ENCODE assay signal across 1 worm cellular context in the genomic region with DNA sequence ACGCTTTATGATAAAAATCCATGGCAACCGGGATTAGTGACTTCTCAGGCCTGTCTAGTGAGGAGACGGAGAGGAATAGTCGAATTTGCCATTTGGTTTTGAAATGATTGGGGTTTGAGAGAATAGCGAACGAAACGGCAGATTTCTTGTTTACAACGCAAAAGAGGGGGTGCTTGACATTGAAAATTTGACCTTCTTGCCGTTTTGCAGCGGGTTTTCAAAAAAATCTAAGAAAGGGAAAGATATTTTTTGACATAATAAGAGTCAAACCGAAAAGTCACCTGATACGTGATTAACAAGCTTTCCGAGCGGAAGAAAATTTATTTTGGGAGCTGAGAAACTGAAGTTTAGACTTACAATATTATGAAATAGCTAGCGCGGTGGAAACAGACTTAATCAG.
TF ChIP-seq lines count a peak whose summit lies in the region.

No protein-coding gene starts in this region.

TF ChIP-seq in whole organism, L1 larva, 84 proteins besides CTCF, POLR2A, EP300 and RAD21 (continued from another document):
- TF ChIP-seq fkh-8 (tag; optimal IDR thresholded peaks at IDR 0.05; lab: Kevin White, UChicago) (peak; percentile 28), fkh-4 (tag; optimal IDR thresholded peaks at IDR 0.05; lab: Kevin White, UChicago; ENCODE audit: borderline replicate concordance) (no peak), lir-3 (tag; optimal IDR thresholded peaks at IDR 0.05; lab: Kevin White, UChicago; ENCODE audit: poor library complexity) (no peak), pag-3 (tag; optimal IDR thresholded peaks at IDR 0.05; lab: Kevin White, UChicago; ENCODE audit: borderline replicate concordance, insufficient read depth) (no peak), hlh-17 (GFP tag; optimal IDR thresholded peaks at IDR 0.05; lab: Kevin White, UChicago; ENCODE audit: borderline replicate concordance) (no peak), blmp-1 (tag; optimal IDR thresholded peaks at IDR 0.05; lab: Kevin White, UChicago) (peak; percentile 20), aly-2 (tag; optimal IDR thresholded peaks at IDR 0.05; lab: Kevin White, UChicago) (no peak), sup-37 (GFP tag; optimal IDR thresholded peaks at IDR 0.05; lab: Kevin White, UChicago) (no peak), nhr-237 (tag; optimal IDR thresholded peaks at IDR 0.05; lab: Kevin White, UChicago) (no peak), lin-15B (tag; optimal IDR thresholded peaks at IDR 0.05; lab: Kevin White, UChicago) (no peak), irx-1 (tag; optimal IDR thresholded peaks at IDR 0.05; lab: Kevin White, UChicago) (no peak), snu-23 (GFP tag; optimal IDR thresholded peaks at IDR 0.05; lab: Kevin White, UChicago) (peak; percentile 4), dpl-1 (GFP tag; optimal IDR thresholded peaks at IDR 0.05; lab: Kevin White, UChicago) (peak in 1 of 3 experiments; percentile 1), efl-1 (optimal IDR thresholded peaks at IDR 0.05; lab: Kevin White, UChicago) (no peak), efl-1 (GFP tag; optimal IDR thresholded peaks at IDR 0.05 in 1 of 2; lab: Kevin White, UChicago) (peak in 1 of 2 experiments; percentile 2), ceh-63 (GFP tag; optimal IDR thresholded peaks at IDR 0.05; lab: Kevin White, UChicago) (no peak), nhr-11 (tag; optimal IDR thresholded peaks at IDR 0.05; lab: Kevin White, UChicago) (no peak), ceh-90 (tag; optimal IDR thresholded peaks at IDR 0.05; lab: Kevin White, UChicago) (no peak), F16B12.6 (tag; optimal IDR thresholded peaks at IDR 0.05; lab: Kevin White, UChicago) (no peak), nhr-90 (tag; optimal IDR thresholded peaks at IDR 0.05; lab: Kevin White, UChicago; ENCODE audit: poor library complexity) (no peak), ztf-4 (tag; optimal IDR thresholded peaks at IDR 0.05; lab: Kevin White, UChicago) (no peak), lin-39 (tag; optimal IDR thresholded peaks at IDR 0.05; lab: Kevin White, UChicago) (no peak), nhr-71 (tag; optimal IDR thresholded peaks at IDR 0.05; lab: Kevin White, UChicago) (peak; percentile 17), xbp-1 (tag; optimal IDR thresholded peaks at IDR 0.05; lab: Kevin White, UChicago) (no peak)
